Worm (Caenorhabditis elegans) whole organism, L4/young adult: ENCODE results near the gene ttr-59.

Source experiments
- W03F9.2 ChIP-seq: fragments of 150-350 bp; optimal IDR thresholded peaks from 2 replicates; lab custom pipeline; 2014; ENCODE audit warnings: missing biosample characterization, missing genetic modification characterization
- dao-5 ChIP-seq: sonication (generic microtip); optimal IDR thresholded peaks from 2 replicates; lab custom pipeline; 2016; ENCODE audit warnings: missing genotype, missing genetic modification characterization, moderate library complexity, missing compliant biosample characterization
- him-1 ChIP-seq: sonication (generic microtip); optimal IDR thresholded peaks from 2 replicates; lab custom pipeline; 2016; ENCODE audit warnings: missing genotype, missing genetic modification reagents, missing genetic modification characterization, missing compliant biosample characterization

ttr-59 gene

ce11 chrX:7329601-7330000, at the start of gene ttr-59:
Gene ttr-59, plus strand, starts transcription at chrX:7329818.
- no peak for TF ChIP-seq dao-5 (tag; lab: Kevin White, UChicago)
- no peak for TF ChIP-seq W03F9.2 (tag; lab: Kevin White, UChicago)
- no peak for TF ChIP-seq him-1

- TF ChIP-seq him-1 = no peak
- TF ChIP-seq dao-5 (tag; lab: Kevin White, UChicago) = no peak
- TF ChIP-seq W03F9.2 (tag; lab: Kevin White, UChicago) = no peak
These were observed 48.3 kb upstream of the ttr-59 start for ce11 chrX:7281347-7281746.

ce11 chrX:7283136-7283535, 46.5 kb upstream of the ttr-59 start:
- no peak for TF ChIP-seq dao-5 (tag; lab: Kevin White, UChicago)
- no peak for TF ChIP-seq W03F9.2 (tag; lab: Kevin White, UChicago)
- no peak for TF ChIP-seq him-1

- TF ChIP-seq him-1 (peak; percentile 86), dao-5 (tag; lab: Kevin White, UChicago) (no peak)
These were observed 44.9 kb upstream of the ttr-59 start for ce11 chrX:7284724-7285184.

ce11 chrX:7289565-7289964, 40.1 kb upstream of the ttr-59 start:
- no peak for TF ChIP-seq him-1
- TF ChIP-seq W03F9.2 (tag; lab: Kevin White, UChicago) = no peak
- no peak for TF ChIP-seq dao-5 (tag; lab: Kevin White, UChicago)

- no peak for TF ChIP-seq dao-5 (tag; lab: Kevin White, UChicago)
- TF ChIP-seq him-1 = no peak
- no peak for TF ChIP-seq W03F9.2 (tag; lab: Kevin White, UChicago)
These were observed 38.6 kb upstream of the ttr-59 start for ce11 chrX:7290859-7291628.

- no peak for TF ChIP-seq dao-5 (tag; lab: Kevin White, UChicago)
- TF ChIP-seq him-1 = no peak
- TF ChIP-seq W03F9.2 (tag; lab: Kevin White, UChicago) = no peak
These were observed 37.8 kb upstream of the ttr-59 start, which contains the start of gene lron-7 for ce11 chrX:7291810-7292209. Gene lron-7, plus strand, starts transcription at chrX:7292132.

- TF ChIP-seq dao-5 (tag; lab: Kevin White, UChicago) (no peak), W03F9.2 (tag; lab: Kevin White, UChicago) (no peak), him-1 (no peak)
These were observed 33.3 kb upstream of the ttr-59 start for ce11 chrX:7296310-7296709.

ce11 chrX:7298652-7299051, 31.0 kb upstream of the ttr-59 start, which contains the start of gene K03A1.4:
Gene K03A1.4, minus strand, starts transcription at chrX:7298752.
- TF ChIP-seq W03F9.2 (tag; lab: Kevin White, UChicago) = no peak
- TF ChIP-seq him-1 = no peak
- no peak for TF ChIP-seq dao-5 (tag; lab: Kevin White, UChicago)

- TF ChIP-seq dao-5 (tag; lab: Kevin White, UChicago) = no peak
- TF ChIP-seq him-1 = no peak
- no peak for TF ChIP-seq W03F9.2 (tag; lab: Kevin White, UChicago)
These were observed 26.5 kb upstream of the ttr-59 start for ce11 chrX:7303115-7303514.

- no peak for TF ChIP-seq dao-5 (tag; lab: Kevin White, UChicago)
- TF ChIP-seq W03F9.2 (tag; lab: Kevin White, UChicago) = no peak
- TF ChIP-seq him-1 = no peak
These were observed 24.0 kb upstream of the ttr-59 start, which contains the start of gene sur-5 for ce11 chrX:7305520-7306186. Gene sur-5, minus strand, starts transcription at chrX:7305570.

- TF ChIP-seq dao-5 (tag; lab: Kevin White, UChicago) = no peak
- TF ChIP-seq him-1 = no peak
- no peak for TF ChIP-seq W03F9.2 (tag; lab: Kevin White, UChicago)
These were observed 23.2 kb upstream of the ttr-59 start for ce11 chrX:7306434-7306833.

- no peak for TF ChIP-seq W03F9.2 (tag; lab: Kevin White, UChicago)
- no peak for TF ChIP-seq him-1
- no peak for TF ChIP-seq dao-5 (tag; lab: Kevin White, UChicago)
These were observed 19.8 kb upstream of the ttr-59 start, which contains the start of the genes his-38 and his-40 for ce11 chrX:7309775-7310174. Gene his-38, minus strand, starts transcription at chrX:7309875. Gene his-40, plus strand, starts transcription at chrX:7310110.

- TF ChIP-seq dao-5 (tag; lab: Kevin White, UChicago) (no peak), W03F9.2 (tag; lab: Kevin White, UChicago) (no peak), him-1 (no peak)
These were observed 17.7 kb upstream of the ttr-59 start for ce11 chrX:7311870-7312269.
